Fruit fly (Drosophila melanogaster): ENCODE measurements around the gene CG31265.
A peak's percentile ranks its signal among the peaks of the same experiment; 100 is the strongest.

CG31265 gene

DNA sequence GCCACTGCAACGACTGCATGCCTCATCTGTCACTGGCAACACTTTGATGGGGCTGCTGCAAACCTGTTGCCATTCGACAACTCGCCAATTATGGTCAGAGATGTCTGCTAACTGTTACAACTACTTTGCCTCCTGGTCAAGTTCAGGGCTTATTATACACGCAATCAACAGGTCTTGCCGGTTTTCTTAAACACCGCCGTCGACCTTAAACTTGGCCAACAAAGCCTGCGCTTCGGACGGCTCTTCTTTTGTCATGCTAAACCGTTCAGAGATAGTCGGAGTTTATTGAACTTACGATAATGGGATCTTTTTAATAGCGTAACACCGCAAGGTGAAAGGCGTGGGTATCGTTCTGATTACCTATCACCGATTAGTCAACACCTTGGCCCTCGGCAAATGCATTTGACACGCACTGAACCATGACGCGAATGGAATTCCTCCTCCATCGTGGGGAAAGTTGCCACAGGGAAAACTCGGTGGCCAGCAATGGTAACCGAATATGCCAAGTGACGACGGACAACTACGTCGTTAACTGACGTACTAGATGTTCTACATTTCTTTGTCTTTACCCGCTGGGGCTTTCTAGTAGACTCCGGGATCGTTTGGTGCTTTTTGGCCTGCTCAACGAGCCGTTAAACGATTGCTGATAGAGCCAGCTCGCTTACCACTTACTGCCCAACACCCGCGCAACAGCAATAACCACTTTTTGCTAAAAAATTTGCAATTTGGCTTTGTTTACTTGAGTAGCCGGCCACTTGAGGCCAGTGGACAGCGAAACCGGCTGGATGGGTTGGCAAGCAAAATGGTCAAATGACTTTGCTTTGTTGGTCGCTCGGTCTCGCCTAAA is 16.9 kb upstream of the CG31265 start:
- TF ChIP-seq dsx (GFP tag; optimal IDR thresholded peaks at IDR 0.05; ENCODE audit: poor library complexity, severe bottlenecking) (peak; percentile 27), eg (GFP tag; IDR thresholded peaks at IDR 0.05) (peak; percentile 12; the same call in 1 of the 3 replicates), ss (GFP tag; optimal IDR thresholded peaks at IDR 0.05) (peak in 1 of 2 experiments; percentile 41), vri (GFP tag; optimal IDR thresholded peaks at IDR 0.05) (peak; percentile 85), CG3032 (tag; optimal IDR thresholded peaks at IDR 0.05) (no peak)

DNA sequence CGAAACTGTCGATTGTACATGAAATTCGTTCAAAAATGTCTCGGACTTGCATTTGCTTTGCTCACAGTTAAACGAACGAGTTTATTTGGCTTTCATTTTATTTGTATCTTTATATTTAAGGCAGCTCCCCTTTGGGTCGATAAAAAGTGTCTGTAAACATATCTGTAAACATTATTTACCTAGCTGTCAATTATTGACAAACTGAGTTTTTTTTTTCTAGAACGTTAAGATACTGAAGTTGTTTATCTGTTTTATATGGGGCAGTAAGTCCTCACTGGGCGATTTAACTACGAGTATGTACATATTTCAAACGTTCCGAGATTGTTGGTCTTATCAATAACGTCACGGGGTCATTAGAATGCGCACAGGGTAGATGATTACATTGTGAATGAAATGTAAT is 12.3 kb upstream of the CG31265 start:
- peak; percentile 95 for TF ChIP-seq fkh (GFP tag; optimal IDR thresholded peaks at IDR 0.05)
- peak; percentile 31 for TF ChIP-seq vri (GFP tag; optimal IDR thresholded peaks at IDR 0.05)
- no peak for TF ChIP-seq Smox (GFP tag; optimal IDR thresholded peaks at IDR 0.05)

DNA sequence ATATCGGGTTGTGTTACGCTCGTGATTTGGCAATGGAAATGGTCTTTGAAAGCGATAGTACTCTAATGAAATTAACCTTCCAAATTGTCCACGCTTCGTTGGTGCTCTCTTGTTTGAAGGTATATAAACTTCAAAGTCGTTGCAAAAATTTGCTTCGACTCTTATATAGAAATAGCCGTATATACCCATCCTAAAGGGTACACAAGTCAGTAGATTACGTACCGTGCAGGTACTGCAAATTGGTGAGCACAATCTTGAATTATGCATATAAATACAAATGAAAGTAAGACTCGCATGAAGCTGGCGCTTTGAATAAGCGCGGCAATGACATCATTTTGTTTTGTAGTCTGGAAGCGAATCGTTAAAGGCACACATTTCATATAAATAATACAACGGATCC is 11.8 kb upstream of the CG31265 start:
- TF ChIP-seq Eip78C (GFP tag), result peak; percentile 55
- no peak for TF ChIP-seq svp (GFP tag)
- TF ChIP-seq vri (GFP tag; optimal IDR thresholded peaks at IDR 0.05), result peak; percentile 40
- no peak for TF ChIP-seq CG10669 (GFP tag; optimal IDR thresholded peaks at IDR 0.05)
- TF ChIP-seq acj6 (GFP tag; optimal IDR thresholded peaks at IDR 0.05), result no peak
- no peak for TF ChIP-seq lz (GFP tag; optimal IDR thresholded peaks at IDR 0.05)
- no peak for TF ChIP-seq CG4318 (GFP tag; optimal IDR thresholded peaks at IDR 0.05)
- TF ChIP-seq CG8632 (GFP tag; optimal IDR thresholded peaks at IDR 0.05), result no peak
- no peak for TF ChIP-seq Sox102F (GFP tag; optimal IDR thresholded peaks at IDR 0.05)
- no peak for TF ChIP-seq topi (GFP tag; optimal IDR thresholded peaks at IDR 0.05)
- TF ChIP-seq Lpt (GFP tag; optimal IDR thresholded peaks at IDR 0.05), result no peak
- peak; percentile 35 for TF ChIP-seq Met (GFP tag; optimal IDR thresholded peaks at IDR 0.05)
- TF ChIP-seq salr (GFP tag; optimal IDR thresholded peaks at IDR 0.05), result no peak
- TF ChIP-seq Gug (GFP tag; IDR thresholded peaks at IDR 0.05), result no peak
- TF ChIP-seq esn (GFP tag; optimal IDR thresholded peaks at IDR 0.05), result peak; percentile 14
- TF ChIP-seq fd85E (GFP tag; optimal IDR thresholded peaks at IDR 0.05), result no peak

DNA sequence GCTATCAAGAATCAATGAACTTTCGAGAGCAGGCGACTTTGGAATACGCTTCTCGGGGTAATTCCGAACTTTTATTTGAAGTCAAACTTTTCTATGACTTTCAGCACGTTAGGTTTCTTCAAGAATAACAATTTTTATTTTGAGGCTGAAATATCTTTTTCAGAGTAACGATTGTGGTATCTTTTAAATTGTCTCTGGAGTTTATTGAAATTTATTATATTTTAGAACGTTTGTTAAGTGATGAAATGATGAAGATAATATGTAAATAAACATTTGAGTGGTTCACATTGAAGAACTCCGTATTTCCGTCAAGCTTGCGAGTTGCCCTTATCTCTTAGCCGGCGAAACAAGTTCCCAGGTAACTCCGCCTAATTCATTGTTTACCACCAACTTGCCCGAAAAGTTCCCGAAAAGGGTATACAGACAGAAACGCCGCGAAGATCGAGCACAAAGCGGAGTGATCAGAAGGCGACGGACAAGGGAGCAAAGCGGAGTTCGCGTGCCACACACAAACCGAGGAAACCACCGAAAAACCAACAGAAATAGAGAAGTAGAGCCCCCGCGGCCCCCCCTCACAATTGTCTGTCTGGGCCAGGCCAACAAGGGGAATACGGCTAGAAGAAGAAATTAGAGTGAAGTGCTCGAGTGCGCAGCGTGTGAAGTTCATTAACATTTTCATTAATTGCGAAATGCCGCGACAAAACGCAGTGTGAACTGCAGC is 10.2 kb upstream of the CG31265 start:
- TF ChIP-seq CG11294 (GFP tag; IDR thresholded peaks at IDR 0.05), result no peak
- peak; percentile 52 for TF ChIP-seq CG10669 (GFP tag; optimal IDR thresholded peaks at IDR 0.05)
- TF ChIP-seq topi (GFP tag; optimal IDR thresholded peaks at IDR 0.05), result peak; percentile 79
- TF ChIP-seq CG31627 (GFP tag; optimal IDR thresholded peaks at IDR 0.05), result peak; percentile 75
- TF ChIP-seq Gug (GFP tag; IDR thresholded peaks at IDR 0.05), result no peak
- no peak for TF ChIP-seq Lpt (GFP tag; optimal IDR thresholded peaks at IDR 0.05)
- TF ChIP-seq Smox (GFP tag; optimal IDR thresholded peaks at IDR 0.05), result peak; percentile 20
- no peak for TF ChIP-seq Eip93F (GFP tag; optimal IDR thresholded peaks at IDR 0.05)
- no peak for TF ChIP-seq dac (GFP tag; optimal IDR thresholded peaks at IDR 0.05)
- peak; percentile 64 for TF ChIP-seq acj6 (GFP tag; optimal IDR thresholded peaks at IDR 0.05)
- peak; percentile 65 for TF ChIP-seq CG6808 (GFP tag; optimal IDR thresholded peaks at IDR 0.05)
- peak; percentile 14 for TF ChIP-seq CG6854 (GFP tag; optimal IDR thresholded peaks at IDR 0.05)
- peak; percentile 57 for TF ChIP-seq Eip75B (GFP tag; optimal IDR thresholded peaks at IDR 0.05)
- TF ChIP-seq OdsH (GFP tag; optimal IDR thresholded peaks at IDR 0.05), result peak; percentile 58
- peak; percentile 54 for TF ChIP-seq net (GFP tag; optimal IDR thresholded peaks at IDR 0.05)
- TF ChIP-seq eg (GFP tag; IDR thresholded peaks at IDR 0.05), result no peak
- peak; percentile 83 for TF ChIP-seq esn (GFP tag; optimal IDR thresholded peaks at IDR 0.05)
- TF ChIP-seq CG8119 (GFP tag; IDR thresholded peaks at IDR 0.05), result no peak
- TF ChIP-seq CG16779 (tag; optimal IDR thresholded peaks at IDR 0.05), result no peak
- TF ChIP-seq fkh (GFP tag; optimal IDR thresholded peaks at IDR 0.05), result peak; percentile 50
- peak; percentile 92 for TF ChIP-seq Eip78C (GFP tag)
- peak; percentile 63 for TF ChIP-seq CG32006 (GFP tag; optimal IDR thresholded peaks at IDR 0.05)
- no peak for TF ChIP-seq fd85E (GFP tag; optimal IDR thresholded peaks at IDR 0.05)
- peak; percentile 37 for TF ChIP-seq Sox15 (GFP tag; optimal IDR thresholded peaks at IDR 0.05)
- peak; percentile 43 for TF ChIP-seq CG10631 (GFP tag; optimal IDR thresholded peaks at IDR 0.05)
- TF ChIP-seq CG9139 (GFP tag; optimal IDR thresholded peaks at IDR 0.05), result peak; percentile 39
- TF ChIP-seq CG6276 (GFP tag; optimal IDR thresholded peaks at IDR 0.05), result peak; percentile 37
- peak; percentile 61 for TF ChIP-seq spab (GFP tag; optimal IDR thresholded peaks at IDR 0.05)
- TF ChIP-seq ss (GFP tag; optimal IDR thresholded peaks at IDR 0.05), result peak; percentile 32 to 38
- peak; percentile 33 for TF ChIP-seq CG8319 (GFP tag; optimal IDR thresholded peaks at IDR 0.05)
- TF ChIP-seq CG3032 (tag; optimal IDR thresholded peaks at IDR 0.05), result peak; percentile 74
- no peak for TF ChIP-seq CG15336 (GFP tag; IDR thresholded peaks at IDR 0.05)

Measured in whole organism, prepupa.